Fruit fly (Drosophila melanogaster) whole organism, prepupa: ENCODE results near the gene Gdi.

Source experiments
- CG11902 ChIP-seq: fragments of 200-800 bp; sonication (Bioruptor generic); optimal IDR thresholded peaks from 3 replicates; lab custom pipeline; 2016; ENCODE audit warnings: missing biosample characterization, missing genetic modification characterization
- CG3032 ChIP-seq: fragments of 200-800 bp; optimal IDR thresholded peaks from 2 replicates; lab custom pipeline; 2019; ENCODE audit warnings: missing biosample characterization, mild to moderate bottlenecking, missing genetic modification characterization, moderate library complexity
- CG3919 ChIP-seq: fragments of 200-800 bp; sonication (Bioruptor generic); optimal IDR thresholded peaks from 3 replicates; lab custom pipeline; 2016; ENCODE audit warnings: missing biosample characterization, missing genetic modification characterization
- CG4318 ChIP-seq: fragments of 200-800 bp; sonication (Bioruptor generic); optimal IDR thresholded peaks from 3 replicates; lab custom pipeline; 2017; ENCODE audit warnings: missing biosample characterization, mild to moderate bottlenecking, missing genetic modification characterization
- CG8119 ChIP-seq: fragments of 200-800 bp; sonication (Bioruptor generic); IDR thresholded peaks from 3 replicates; pipeline ENCODE4 v1.3.6; 2022; ENCODE audit warnings: missing biosample characterization, missing genetic modification characterization
- Hr38 ChIP-seq: sonication (Bioruptor generic); optimal IDR thresholded peaks from 2 replicates; lab custom pipeline; 2016; ENCODE audit warnings: missing biosample characterization, missing genetic modification characterization
- Hr39 ChIP-seq: fragments of 200-800 bp; sonication (Bioruptor generic); optimal IDR thresholded peaks from 2 replicates; lab custom pipeline; 2016; ENCODE audit warnings: missing biosample characterization, missing genetic modification characterization
- Sox102F ChIP-seq: fragments of 200-800 bp; sonication (Bioruptor generic); optimal IDR thresholded peaks from 2 replicates; lab custom pipeline; 2016; ENCODE audit warnings: missing biosample characterization, mild to moderate bottlenecking, missing genetic modification characterization
- dac ChIP-seq: fragments of 200-800 bp; sonication (Bioruptor generic); optimal IDR thresholded peaks from 2 replicates; lab custom pipeline; 2017; ENCODE audit warnings: missing biosample characterization, mild to moderate bottlenecking, missing genetic modification characterization
- fkh ChIP-seq: fragments of 200-800 bp; sonication (Bioruptor generic); optimal IDR thresholded peaks from 3 replicates; lab custom pipeline; 2017; ENCODE audit warnings: missing biosample characterization, mild to moderate bottlenecking, missing genetic modification characterization, moderate library complexity
- salr ChIP-seq, 2 experiments: fragments of 200-800 bp; sonication (Bioruptor generic); optimal IDR thresholded peaks; 3 replicates each; lab custom pipeline; 2016 to 2018; ENCODE audit warnings: missing biosample characterization in 2 of 2, missing genetic modification characterization in 2 of 2, mild to moderate bottlenecking in 1 of 2
- vri ChIP-seq: fragments of 200-800 bp; sonication (Bioruptor generic); optimal IDR thresholded peaks from 3 replicates; lab custom pipeline; 2016; ENCODE audit warnings: missing biosample characterization, mild to moderate bottlenecking, missing genetic modification characterization

DNA sequence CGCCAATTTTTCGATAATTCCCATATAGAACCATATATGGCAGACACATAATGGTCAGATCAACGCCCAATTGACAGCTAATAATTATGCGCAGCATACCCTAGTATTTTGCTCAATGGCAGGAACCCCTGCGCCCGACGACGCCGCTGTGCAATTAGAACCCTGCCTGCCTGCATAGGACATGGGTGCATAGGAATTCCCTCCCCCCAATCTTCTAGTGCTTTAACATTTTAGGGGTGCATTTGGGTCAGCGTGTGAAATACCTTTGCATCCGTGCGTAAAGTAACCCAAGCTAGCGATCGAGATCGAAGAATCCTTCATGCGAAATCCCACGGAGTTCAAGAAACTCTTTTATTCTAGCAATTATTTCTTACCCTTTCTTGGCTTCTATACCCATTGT lies 39.5 kb downstream of the Gdi start:
- TF ChIP-seq CG3919 (no peak), dac (GFP tag; lab: Kevin White, UChicago) (no peak), CG11902 (GFP tag; lab: Kevin White, UChicago) (no peak), CG8119 (GFP tag; lab: Robert Waterston, UW) (no peak), CG4318 (GFP tag; lab: Kevin White, UChicago) (no peak), fkh (GFP tag; lab: Kevin White, UChicago) (no peak), salr (GFP tag; optimal IDR thresholded peaks at IDR 0.05; lab: Kevin White, UChicago) (no peak), Sox102F (no peak), Hr39 (no peak), Hr38 (GFP tag; lab: Kevin White, UChicago) (no peak), vri (no peak), CG3032 (tag; lab: Kevin White, UChicago) (no peak)
